Worm (Caenorhabditis elegans): ENCODE data around the gene ril-1.

DNA sequence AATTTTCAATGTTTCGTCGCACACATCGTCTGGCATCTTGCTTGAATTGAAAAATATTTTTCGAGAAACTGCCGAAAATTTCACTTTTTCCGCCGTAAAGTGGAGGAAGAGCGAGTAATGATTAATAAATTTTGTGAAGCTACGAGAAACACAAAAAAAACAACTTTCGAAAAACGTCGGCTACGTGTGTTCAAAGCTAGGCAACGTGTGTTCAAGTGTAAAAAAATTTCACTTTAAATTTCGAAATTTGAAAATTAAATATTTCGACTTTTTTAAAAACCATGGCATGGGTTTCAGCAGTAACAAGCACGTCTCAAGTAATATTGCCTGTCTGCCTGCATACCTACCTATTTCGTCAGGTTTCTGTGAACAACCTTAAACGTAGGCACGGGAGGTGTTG lies 12.3 kb upstream of the ril-1 start, which contains the start of gene tag-191:
- TF ChIP-seq nhr-237 (tag; optimal IDR thresholded peaks at IDR 0.05), result no peak
- no peak for TF ChIP-seq ama-1 (optimal IDR thresholded peaks at IDR 0.05)
- TF ChIP-seq ztf-11 (tag; optimal IDR thresholded peaks at IDR 0.05), result no peak
- TF ChIP-seq unc-39 (tag; optimal IDR thresholded peaks at IDR 0.05), result no peak
- TF ChIP-seq nhr-25 (tag; optimal IDR thresholded peaks at IDR 0.05), result no peak
- no peak for TF ChIP-seq ztf-4 (tag; optimal IDR thresholded peaks at IDR 0.05)
- TF ChIP-seq Y55F3AM.14 (GFP tag; optimal IDR thresholded peaks at IDR 0.05), result no peak
- no peak for TF ChIP-seq nhr-11 (tag; optimal IDR thresholded peaks at IDR 0.05)
- no peak for TF ChIP-seq zag-1 (tag; optimal IDR thresholded peaks at IDR 0.05)
- TF ChIP-seq lin-13 (GFP tag; optimal IDR thresholded peaks at IDR 0.05), result no peak
- no peak for TF ChIP-seq unc-62 (GFP tag; optimal IDR thresholded peaks at IDR 0.05)
- TF ChIP-seq alr-1 (tag; optimal IDR thresholded peaks at IDR 0.05), result no peak
